Worm (Caenorhabditis elegans): ENCODE results near the gene C53A5.2.

ce11 chrV:14539355-14539754 is 16.4 kb upstream of the C53A5.2 start:
- TF ChIP-seq aly-2 (tag; optimal IDR thresholded peaks at IDR 0.05) (no peak), lin-15B (tag; optimal IDR thresholded peaks at IDR 0.05) (no peak), pqm-1 (tag; optimal IDR thresholded peaks at IDR 0.05) (no peak), lin-29 (GFP tag; IDR thresholded peaks at IDR 0.05) (no peak), mep-1 (tag; optimal IDR thresholded peaks at IDR 0.05) (no peak), F44E2.7 (GFP tag; IDR thresholded peaks at IDR 0.05) (no peak), ceh-28 (tag; optimal IDR thresholded peaks at IDR 0.05) (no peak), set-16 (GFP tag; IDR thresholded peaks at IDR 0.05) (no peak), lin-13 (GFP tag; optimal IDR thresholded peaks at IDR 0.05) (no peak), lin-38 (GFP tag; IDR thresholded peaks at IDR 0.05) (no peak), zag-1 (tag; optimal IDR thresholded peaks at IDR 0.05) (no peak)

All from whole organism, L4 larva.